Worm (Caenorhabditis elegans): ENCODE results near the gene slc-17.3.

DNA sequence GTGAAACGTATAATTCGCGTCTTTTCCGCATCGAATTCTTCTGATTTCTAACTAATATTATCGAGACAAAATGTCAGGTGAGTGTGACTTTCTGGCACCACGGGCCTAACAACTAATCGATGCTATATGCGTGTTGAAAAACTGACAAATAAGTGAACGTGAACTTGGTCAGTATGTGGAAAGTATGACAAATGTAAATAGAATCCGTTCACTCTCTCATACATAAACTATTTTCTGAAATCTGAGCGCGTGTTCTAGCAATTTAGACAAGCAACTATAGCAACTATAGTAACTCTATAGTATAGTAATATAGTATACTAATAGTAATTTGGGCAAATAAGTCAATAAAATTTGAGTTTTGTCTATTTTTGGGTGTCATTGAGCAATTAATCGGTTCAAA is 27.2 kb upstream of the slc-17.3 start:
- TF ChIP-seq unc-39 (tag; optimal IDR thresholded peaks at IDR 0.05) (no peak), flh-1 (GFP tag; optimal IDR thresholded peaks at IDR 0.05) (no peak), snpc-4 (tag; optimal IDR thresholded peaks at IDR 0.05) (no peak), unc-120 (tag; optimal IDR thresholded peaks at IDR 0.05; ENCODE audit: poor library complexity, severe bottlenecking) (no peak), blmp-1 (tag; optimal IDR thresholded peaks at IDR 0.05) (no peak), nhr-237 (tag; optimal IDR thresholded peaks at IDR 0.05) (no peak), lin-32 (GFP tag; optimal IDR thresholded peaks at IDR 0.05) (no peak)

All from whole organism, mixed stage, embryonic.